Fruit fly (Drosophila melanogaster) whole organism, larva: ENCODE results near the gene CG8840.
"Not testable (repeated sequence)": the region's sequence is repeated elsewhere in the genome, so short reads cannot be mapped to it uniquely, and the experiment has no call there.

Experiments
- noc ChIP-seq: fragments of 200-800 bp; sonication (Bioruptor generic); optimal IDR thresholded peaks from 3 replicates; lab custom pipeline; 2019; ENCODE audit warnings: missing biosample characterization, mild to moderate bottlenecking, missing genetic modification characterization, moderate library complexity

Gene CG8840

DNA sequence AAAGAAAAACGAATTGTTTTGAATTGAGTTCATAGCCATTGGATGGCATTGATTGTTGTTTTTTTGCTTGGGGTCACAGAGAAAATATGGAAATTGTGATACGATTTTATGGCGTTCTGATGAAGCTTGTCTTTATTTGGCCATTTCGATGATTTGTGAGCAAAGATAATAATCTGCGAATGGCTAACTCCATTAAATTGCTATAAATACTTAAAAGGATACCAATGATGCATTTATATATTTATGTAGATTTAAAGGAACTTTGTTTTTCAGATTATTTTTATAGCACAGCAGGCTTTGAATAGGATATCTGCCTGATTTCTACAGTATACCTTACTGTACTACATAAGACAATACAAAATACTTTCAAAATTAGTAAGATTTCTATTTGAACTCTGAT is at the start of gene CG8840:
TSS of gene CG8840 (plus strand) at position 301 of the 400 bp plus-strand sequence.
- TF ChIP-seq noc (tag; lab: Kevin White, UChicago), result no peak

DNA sequence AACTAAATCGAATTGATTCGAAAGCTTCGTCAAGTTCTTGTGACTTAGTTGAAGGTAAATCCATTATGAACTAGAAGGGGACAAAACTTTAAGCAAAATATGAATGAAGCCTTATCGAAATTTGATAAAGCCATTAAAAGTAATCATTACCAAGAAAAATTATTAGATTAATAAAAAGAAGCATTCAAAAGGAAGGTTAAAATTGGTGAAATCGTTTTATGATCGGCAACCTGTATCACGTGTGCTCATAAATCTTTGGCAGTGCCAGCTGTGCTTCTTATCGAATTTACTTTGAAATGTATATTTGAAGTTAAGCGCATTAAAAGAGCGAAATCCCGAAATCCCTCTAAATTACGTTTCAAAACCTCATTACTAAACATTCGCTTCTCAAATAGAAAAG is 48.5 kb upstream of the CG8840 start:
- TF ChIP-seq noc (tag; lab: Kevin White, UChicago), result no peak

DNA sequence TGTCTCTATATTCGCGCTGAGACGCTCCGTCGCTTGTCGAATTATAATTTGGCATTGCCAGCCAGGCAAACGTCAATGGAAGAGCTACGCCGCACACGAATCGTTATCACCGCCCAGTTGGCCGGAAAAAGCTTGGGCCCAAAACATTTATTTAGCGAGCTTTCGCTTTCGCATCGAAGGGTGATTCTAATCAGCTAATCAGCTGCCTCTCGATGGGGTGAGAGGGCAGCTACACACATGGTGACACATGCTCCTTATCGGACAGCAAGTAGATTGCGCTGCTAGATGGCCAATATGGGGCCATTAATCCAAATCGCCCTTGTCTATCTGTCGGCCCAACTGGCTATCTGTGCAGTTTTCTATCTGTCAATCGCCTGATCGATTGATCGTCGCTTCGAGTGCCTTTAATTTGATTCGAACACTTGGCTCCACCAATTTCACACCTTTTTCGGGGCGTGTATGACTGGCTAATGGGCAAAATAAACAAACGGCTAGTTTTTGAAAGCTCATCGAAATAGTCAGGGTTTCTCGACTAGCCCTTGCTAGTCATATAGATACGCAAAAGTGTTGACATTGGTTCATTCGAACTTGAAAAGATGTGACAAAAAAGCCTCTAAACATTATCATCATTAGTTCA is 44.2 kb upstream of the CG8840 start:
- TF ChIP-seq noc (tag; lab: Kevin White, UChicago), result peak; percentile 84

DNA sequence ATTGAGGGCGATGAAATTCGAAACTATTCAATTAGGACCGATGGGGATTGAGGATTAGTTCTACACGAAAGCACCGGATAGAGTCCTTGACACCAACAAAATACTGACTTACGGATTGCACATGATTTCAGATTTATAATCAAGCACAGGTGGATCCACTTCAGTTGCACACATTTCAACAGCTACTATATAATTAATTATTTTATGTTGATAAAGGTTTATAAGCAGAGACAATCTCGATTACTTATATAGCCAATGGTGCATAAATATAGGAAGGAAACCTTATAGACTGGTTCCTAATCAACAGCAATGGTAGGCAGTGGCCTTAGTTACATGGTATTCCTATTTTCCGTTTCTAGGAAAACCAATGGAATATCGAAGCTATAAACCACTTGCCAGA is 41.9 kb upstream of the CG8840 start:
- no peak for TF ChIP-seq noc (tag; lab: Kevin White, UChicago)

DNA sequence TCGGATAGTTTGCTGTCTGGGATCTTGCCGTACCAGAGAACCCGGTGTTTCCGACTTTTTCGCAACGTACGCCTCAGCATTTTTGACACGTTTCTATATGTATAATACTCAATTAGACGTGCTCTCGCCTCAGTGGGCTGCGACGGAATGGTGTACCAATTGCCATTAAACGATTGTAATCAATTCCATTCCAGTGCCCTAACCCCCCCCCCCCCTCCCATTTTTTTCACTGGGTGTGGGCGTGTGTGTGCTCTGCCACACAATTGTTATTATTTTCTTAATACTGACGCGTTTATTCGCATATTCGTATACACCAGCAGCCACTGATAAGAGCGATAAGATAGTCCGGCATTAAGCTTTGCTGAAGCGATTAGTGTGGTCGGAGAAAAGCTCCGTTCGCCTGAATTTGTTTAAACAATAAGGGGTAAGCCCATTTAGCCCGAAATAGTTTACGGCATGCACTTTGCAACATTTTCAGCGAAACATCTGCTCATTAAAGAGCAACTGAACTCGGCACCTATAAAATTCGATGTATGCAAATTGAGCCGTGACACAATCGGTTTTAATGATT is 41.2 kb upstream of the CG8840 start:
- peak; percentile 66 for TF ChIP-seq noc (tag; lab: Kevin White, UChicago)

DNA sequence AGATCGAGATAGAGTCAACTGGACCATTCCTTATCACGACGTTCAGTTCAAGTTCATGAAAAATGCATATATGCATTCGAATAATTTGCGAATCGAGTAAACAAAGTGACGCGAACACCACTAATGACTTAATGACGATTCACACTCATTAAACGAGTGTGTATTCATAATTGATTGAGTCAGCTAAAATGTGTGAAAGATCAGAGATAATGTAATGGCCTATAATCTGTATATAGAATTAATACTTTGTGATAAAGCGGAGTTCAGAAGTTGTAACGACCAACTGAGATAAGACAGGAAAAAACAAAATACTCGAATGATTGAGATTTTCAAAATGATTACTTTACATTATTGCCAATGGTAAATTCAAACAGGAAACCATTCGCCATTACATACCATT is 40.5 kb upstream of the CG8840 start:
- no peak for TF ChIP-seq noc (tag; lab: Kevin White, UChicago)

DNA sequence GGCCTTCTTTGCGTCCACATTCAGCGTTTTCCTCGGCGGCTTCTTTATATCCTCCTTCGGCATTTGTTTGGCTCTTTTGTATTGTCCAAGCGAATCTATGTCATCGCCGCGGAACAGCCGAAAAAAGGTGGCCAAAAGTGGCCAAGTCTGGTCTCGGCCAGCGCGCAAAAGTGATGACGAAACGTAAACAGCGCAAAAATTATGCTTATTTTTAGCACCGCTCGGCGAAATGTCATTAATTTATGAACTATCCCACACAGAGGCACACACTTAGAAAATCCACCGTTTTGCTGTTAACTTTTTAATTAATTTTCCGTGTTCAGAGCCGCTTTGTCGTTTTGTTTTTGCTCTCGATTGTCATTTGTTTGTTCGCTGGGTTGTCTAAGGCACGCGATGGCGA is 39.4 kb upstream of the CG8840 start:
- no peak for TF ChIP-seq noc (tag; lab: Kevin White, UChicago)

DNA sequence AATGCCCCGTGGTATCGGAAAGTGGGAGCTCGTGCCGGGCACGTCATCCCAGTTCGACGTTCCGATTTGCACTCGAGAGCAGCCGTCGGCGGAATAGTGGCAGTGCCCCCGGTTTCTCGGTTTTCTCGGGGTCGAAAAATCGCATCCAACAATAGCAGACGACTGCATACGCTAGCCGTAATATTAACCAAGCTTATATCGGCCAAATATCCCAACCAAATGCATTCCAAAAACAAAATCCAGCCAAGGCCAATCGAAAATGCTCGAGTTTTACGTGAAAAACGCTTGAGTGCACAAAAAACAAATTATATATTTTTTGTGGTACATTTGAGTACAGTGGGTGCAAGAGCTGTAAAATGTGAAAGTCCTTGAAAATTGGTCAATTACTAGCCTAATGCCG is 39.0 kb upstream of the CG8840 start:
- TF ChIP-seq noc (tag; lab: Kevin White, UChicago), result no peak

DNA sequence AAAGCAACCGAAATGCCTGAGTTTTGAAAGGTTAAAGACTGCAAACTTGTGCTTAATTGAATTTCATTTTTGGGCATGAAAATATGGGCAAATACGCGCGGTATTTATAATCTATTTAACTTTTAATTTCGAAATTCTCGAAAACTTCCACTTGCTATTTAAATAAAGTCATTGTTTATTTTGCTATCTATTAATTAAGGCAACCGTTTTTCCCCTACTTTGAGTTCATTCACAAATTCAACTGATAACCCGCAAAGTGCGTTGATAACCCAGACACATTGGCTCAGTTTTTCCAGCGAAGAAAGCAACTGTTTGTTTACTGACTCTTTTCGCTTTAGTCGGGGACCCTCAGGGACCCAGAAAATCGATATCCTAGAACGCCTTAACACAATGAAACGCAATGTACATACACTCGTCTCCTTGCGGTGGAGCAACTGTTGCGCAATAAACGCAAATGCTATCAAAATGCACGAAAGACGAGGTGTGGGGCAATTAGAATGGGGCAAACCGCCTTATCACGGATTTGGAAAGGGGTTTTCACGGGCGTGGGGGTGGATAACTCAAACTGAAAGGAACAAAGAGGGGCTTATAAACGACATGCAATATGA is 38.5 kb upstream of the CG8840 start:
- TF ChIP-seq noc (tag; lab: Kevin White, UChicago), result no peak

DNA sequence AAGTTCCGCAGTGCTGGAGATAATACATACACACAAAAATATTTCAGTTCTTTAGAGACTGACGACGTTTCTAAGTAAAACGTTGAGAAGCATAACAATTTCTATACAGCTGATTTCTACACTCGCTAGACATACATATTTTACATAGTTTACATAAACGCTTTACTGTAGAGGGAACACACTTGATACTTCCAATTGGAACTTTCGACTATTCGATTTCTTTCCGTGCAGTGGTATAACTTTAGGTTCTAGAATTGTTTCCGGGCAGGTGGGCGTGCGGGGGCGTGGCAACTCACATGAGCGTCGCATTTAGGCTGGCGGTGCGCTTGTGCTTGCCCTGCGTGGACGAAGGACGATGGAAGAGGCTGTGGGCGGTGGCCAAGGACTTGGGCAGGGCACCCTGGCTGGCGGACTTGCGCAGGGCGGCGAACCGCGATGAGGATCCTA is 37.9 kb upstream of the CG8840 start:
- TF ChIP-seq noc (tag; lab: Kevin White, UChicago), result no peak

DNA sequence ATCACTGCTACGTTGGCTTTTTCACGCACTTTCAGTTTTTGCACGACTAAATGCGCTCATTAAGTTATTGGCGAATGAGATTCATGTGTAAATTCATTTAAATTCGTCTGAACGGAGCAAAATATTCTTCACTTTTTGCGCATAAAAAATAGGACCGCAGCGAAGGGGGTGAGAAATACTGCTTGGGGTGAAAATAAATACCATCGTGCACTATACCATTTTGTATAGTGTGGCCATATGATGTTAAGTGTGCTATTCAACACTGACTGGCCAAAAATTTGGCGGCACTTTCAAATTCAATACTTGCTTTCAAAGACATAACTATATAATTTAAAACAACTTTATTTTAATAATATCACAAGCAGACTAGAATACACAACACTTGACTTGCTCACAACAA is 37.1 kb upstream of the CG8840 start, which contains the start of gene GramD1B:
TSS of gene GramD1B (minus strand) at position 131 of the 400 bp plus-strand sequence.
- peak; percentile 12 for TF ChIP-seq noc (tag; lab: Kevin White, UChicago)

DNA sequence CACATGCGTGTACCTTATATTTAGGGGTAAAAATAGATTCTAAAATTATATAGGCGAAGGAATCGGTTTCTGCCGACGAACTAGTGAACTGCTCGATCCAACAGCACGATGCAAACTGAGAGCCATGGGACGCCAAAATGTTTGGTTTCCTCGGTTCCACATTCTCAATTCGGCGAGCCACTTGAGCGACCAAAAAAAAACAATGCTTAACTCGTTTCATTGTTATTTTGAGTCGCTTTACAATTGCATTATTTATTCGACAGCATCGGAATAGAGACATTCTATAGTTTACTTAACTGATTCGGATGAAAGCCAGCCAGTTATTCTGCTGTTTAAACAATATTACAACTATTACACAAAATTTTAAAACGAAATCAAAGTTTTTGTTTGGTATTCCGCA is 34.7 kb upstream of the CG8840 start, which contains the start of gene CG15412:
TSS of gene CG15412 (minus strand) at position 101 of the 400 bp plus-strand sequence.
- no peak for TF ChIP-seq noc (tag; lab: Kevin White, UChicago)

DNA sequence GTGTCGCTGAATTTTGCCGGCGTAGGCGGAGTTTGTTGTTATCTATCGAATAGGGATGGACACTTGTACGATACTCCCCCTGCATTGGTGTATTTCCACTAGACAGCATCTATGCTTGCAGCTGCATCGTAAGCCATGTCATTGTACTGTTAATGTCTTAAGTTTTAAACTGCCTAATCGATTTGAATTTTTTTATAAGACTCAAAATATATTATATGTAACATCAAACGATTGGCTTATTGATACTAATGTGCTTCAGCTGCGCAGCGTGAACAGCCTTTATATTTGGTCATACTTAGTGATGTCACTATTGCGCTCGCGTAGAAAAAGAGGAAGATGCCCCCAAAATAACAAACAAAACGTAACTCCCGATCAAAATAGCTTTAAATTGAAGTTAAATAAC is 33.7 kb upstream of the CG8840 start, which contains the start of the genes CG9662 and Ptpa:
TSS of gene CG9662 (minus strand) at position 54 of the 403 bp plus-strand sequence.
TSS of gene Ptpa (plus strand) at position 319 of the 403 bp plus-strand sequence.
- no peak for TF ChIP-seq noc (tag; lab: Kevin White, UChicago)

DNA sequence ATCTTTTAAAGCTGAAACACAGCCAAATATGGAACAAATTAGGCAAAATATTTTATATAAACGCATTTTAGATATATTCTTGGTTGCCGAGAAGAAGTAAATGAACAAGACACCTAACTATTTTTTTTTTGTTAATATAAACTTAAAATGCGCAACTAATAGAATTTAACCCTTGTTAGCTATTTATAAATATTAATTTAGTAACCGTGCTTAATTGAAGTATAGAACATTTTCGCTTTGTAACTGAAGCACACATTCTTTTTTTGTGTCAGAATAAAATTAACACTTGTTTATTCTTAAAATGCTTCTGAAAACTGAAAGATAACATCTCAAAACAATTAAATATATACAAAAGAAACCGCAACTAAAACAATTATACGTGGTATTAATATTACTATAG is 22.7 kb upstream of the CG8840 start, which contains the start of gene Sfp23F:
TSS of gene Sfp23F (minus strand) at position 101 of the 400 bp plus-strand sequence.
- no peak for TF ChIP-seq noc (tag; lab: Kevin White, UChicago)

DNA sequence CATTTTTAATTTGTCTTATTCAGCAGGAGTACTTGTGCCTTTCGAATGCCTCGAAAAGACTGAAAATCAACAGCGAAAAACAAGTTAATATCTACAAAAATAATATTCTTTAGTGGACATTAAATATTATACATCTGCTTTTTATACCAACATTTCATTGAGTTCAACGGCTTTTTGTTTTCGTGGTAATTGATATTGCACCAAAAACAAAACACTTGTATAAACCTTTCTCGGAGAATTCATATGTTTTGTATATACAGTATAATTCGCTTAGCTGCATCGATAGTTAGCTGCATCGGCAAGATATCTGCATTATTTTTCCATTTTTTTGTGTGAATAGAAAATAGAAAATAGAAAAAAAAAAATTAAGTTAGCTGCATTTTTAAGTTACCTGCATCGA is 22.0 kb upstream of the CG8840 start, which contains the start of gene CG42460:
TSS of gene CG42460 (minus strand) at position 101 of the 400 bp plus-strand sequence.
- TF ChIP-seq noc (tag; lab: Kevin White, UChicago), result not testable (repeated sequence)

DNA sequence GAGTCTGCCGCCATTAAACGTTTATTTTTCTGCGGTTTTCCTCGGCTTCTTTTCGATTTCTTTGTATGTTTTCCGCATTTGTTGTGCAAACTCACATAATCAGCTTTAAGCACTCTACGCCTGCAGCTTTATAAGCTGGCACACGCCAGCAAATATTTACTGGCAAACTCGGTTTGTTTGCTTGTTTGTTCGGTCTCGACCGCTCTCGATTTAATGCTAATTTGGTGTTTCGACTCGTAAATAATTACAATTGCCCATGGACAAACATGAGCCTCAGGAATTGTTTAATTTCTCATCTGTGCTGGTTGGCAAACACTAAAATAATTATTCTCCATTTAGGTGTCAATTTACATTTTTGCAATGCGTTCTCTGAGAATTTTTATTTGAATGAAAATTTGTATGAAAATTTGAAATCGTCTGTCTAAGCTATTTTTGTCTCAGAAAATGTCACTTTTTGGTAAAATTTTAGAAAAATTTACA is 12.7 kb upstream of the CG8840 start, which contains the start of gene CG34175:
TSS of gene CG34175 (plus strand) at position 430 of the 480 bp plus-strand sequence.
- no peak for TF ChIP-seq noc (tag; lab: Kevin White, UChicago)
